Worm (Caenorhabditis elegans) whole organism, L3 larva: Measurements from ENCODE around the gene alp-1.

ENCODE experiments used
- ceh-28 ChIP-seq: fragments of 150-350 bp; optimal IDR thresholded peaks from 2 replicates; lab custom pipeline; 2014; ENCODE audit warnings: missing biosample characterization, missing genetic modification reagents, missing genetic modification characterization
- ceh-82 ChIP-seq: fragments of 150-350 bp; optimal IDR thresholded peaks from 2 replicates; lab custom pipeline; 2014; ENCODE audit warnings: missing biosample characterization, missing genetic modification characterization
- nhr-23 ChIP-seq: fragments of 150-350 bp; optimal IDR thresholded peaks from 2 replicates; lab custom pipeline; 2014; ENCODE audit warnings: missing biosample characterization, missing genetic modification reagents, missing genetic modification characterization
- nhr-77 ChIP-seq: fragments of 150-350 bp; optimal IDR thresholded peaks from 2 replicates; lab custom pipeline; 2014; ENCODE audit warnings: missing biosample characterization, missing genetic modification characterization
- pqm-1 ChIP-seq: fragments of 150-350 bp; optimal IDR thresholded peaks from 2 replicates; lab custom pipeline; 2017; ENCODE audit warnings: missing biosample characterization, missing genetic modification characterization, inconsistent platforms
- sea-2 ChIP-seq: fragments of 150-350 bp; sonication (generic microtip); optimal IDR thresholded peaks from 4 replicates; lab custom pipeline; 2014; ENCODE audit warnings: missing biosample characterization, missing genetic modification reagents, missing genetic modification characterization

DNA sequence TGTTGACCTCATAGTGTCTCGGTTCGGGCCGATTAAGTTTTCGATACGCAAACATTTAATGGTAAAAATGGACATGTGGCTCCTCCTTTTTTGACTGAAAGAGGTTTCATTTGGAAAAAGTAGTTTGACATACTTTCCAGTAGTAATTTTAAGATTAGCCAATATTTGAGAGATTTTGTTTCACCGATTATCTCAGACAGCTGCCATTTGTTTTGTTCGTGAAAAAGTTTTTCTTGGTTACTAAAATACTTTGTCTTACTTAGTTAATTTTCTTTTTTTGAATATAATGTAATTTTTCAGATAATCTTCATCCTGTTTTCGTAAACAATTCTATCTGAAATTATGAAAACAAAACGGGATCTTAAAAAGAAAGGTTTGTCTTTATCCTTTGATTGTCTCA is 33.9 kb downstream of the alp-1 start, which contains the start of gene C09G9.5:
- TF ChIP-seq sea-2: no peak
- no peak for TF ChIP-seq nhr-23 (tag; lab: Kevin White, UChicago)
- TF ChIP-seq ceh-82 (tag; lab: Kevin White, UChicago): no peak
- TF ChIP-seq nhr-77 (tag; lab: Kevin White, UChicago): no peak
- TF ChIP-seq pqm-1: no peak
- no peak for TF ChIP-seq ceh-28 (tag; lab: Kevin White, UChicago)
